Worm (Caenorhabditis elegans) whole organism, L2 larva: ENCODE measurements around the gene ZC317.7.

Experiments used
- aly-2 ChIP-seq: fragments of 150-350 bp; optimal IDR thresholded peaks from 2 replicates; lab custom pipeline; 2014; ENCODE audit warnings: missing biosample characterization, missing genetic modification characterization
- elt-1 ChIP-seq: fragments of 150-350 bp; optimal IDR thresholded peaks from 2 replicates; lab custom pipeline; 2014; ENCODE audit warnings: missing biosample characterization, missing genetic modification characterization
- lsy-2 ChIP-seq, 2 experiments: fragments of 150-350 bp in 1 of 2; sonication (generic microtip) in 1 of 2; optimal IDR thresholded peaks; 2 replicates each; lab custom pipeline; 2014 to 2017; ENCODE audit warnings: missing biosample characterization in 2 of 2, missing genetic modification characterization in 2 of 2
- nhr-12 ChIP-seq: fragments of 150-350 bp; optimal IDR thresholded peaks from 2 replicates; lab custom pipeline; 2014; ENCODE audit warnings: missing biosample characterization, missing genetic modification characterization
- nhr-25 ChIP-seq: fragments of 150-350 bp; sonication (generic microtip); optimal IDR thresholded peaks from 3 replicates; lab custom pipeline; 2014; ENCODE audit warnings: missing biosample characterization, missing genetic modification characterization
- unc-39 ChIP-seq: fragments of 150-350 bp; optimal IDR thresholded peaks from 2 replicates; lab custom pipeline; 2014; ENCODE audit warnings: missing biosample characterization, missing genetic modification characterization
- zag-1 ChIP-seq: fragments of 150-350 bp; optimal IDR thresholded peaks from 2 replicates; lab custom pipeline; 2014; ENCODE audit warnings: missing biosample characterization, missing genetic modification characterization

- no peak for TF ChIP-seq nhr-12 (tag; lab: Kevin White, UChicago)
- TF ChIP-seq zag-1 (tag; lab: Kevin White, UChicago): no peak
- no peak for TF ChIP-seq unc-39
- TF ChIP-seq elt-1 (tag; lab: Kevin White, UChicago): no peak
- no peak for TF ChIP-seq aly-2 (tag; lab: Kevin White, UChicago)
- TF ChIP-seq lsy-2 (tag; optimal IDR thresholded peaks at IDR 0.05; lab: Kevin White, UChicago): no peak
- TF ChIP-seq nhr-25 (tag; lab: Kevin White, UChicago): no peak
Observed at ce11 chrV:5427860-5428259, 43.0 kb downstream of the ZC317.7 start, which contains the start of gene rhr-1.
